Fruit fly (Drosophila melanogaster): Measurements from ENCODE around the gene CG13005.

Gene CG13005

DNA sequence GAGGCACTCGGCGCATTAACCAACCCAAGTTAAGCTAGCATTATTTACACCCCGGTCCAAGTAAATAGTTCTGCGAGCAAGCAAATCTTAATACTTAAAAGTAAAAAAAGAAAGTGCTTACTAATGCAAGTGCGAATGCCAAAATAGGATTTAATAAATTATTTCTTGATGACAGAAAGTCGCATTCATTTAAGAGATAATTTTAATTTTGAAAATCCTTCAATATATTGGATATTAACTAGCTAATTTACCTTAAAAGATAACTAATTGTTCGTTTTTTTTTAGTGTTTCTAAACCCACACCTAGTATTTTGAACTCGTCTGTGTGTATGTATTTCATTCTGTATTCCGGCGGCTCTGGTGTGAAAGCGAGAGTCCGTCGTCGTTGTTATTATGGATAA is 51.3 kb downstream of the CG13005 start (continued):
- no peak for TF ChIP-seq gce (GFP tag; IDR thresholded peaks at IDR 0.05)
- peak; percentile 1 for TF ChIP-seq HHEX (GFP tag; optimal IDR thresholded peaks at IDR 0.05)
- 0 out of 2 replicates have a peak, but pooled peaks have one; percentile 23 for TF ChIP-seq H2.0 (GFP tag; IDR thresholded peaks at IDR 0.05)
- TF ChIP-seq BtbVII (GFP tag; optimal IDR thresholded peaks at IDR 0.05): peak; percentile 43
- peak; percentile 54 for TF ChIP-seq CG2712 (tag; optimal IDR thresholded peaks at IDR 0.05)
- no peak for TF ChIP-seq NC2β (GFP tag; optimal IDR thresholded peaks at IDR 0.05)
- no peak for TF ChIP-seq kni (GFP tag; optimal IDR thresholded peaks at IDR 0.05)
- TF ChIP-seq CG9215 (GFP tag; IDR thresholded peaks at IDR 0.05): no peak
- no peak for TF ChIP-seq ham (GFP tag; IDR thresholded peaks at IDR 0.05)
- TF ChIP-seq Dip2 (GFP tag; IDR thresholded peaks at IDR 0.05): no peak
- TF ChIP-seq twi (tag; optimal IDR thresholded peaks at IDR 0.05): no peak
- no peak for TF ChIP-seq fd64A (GFP tag; optimal IDR thresholded peaks at IDR 0.05)
- no peak for TF ChIP-seq mirr (GFP tag; optimal IDR thresholded peaks at IDR 0.05)
- TF ChIP-seq Bteb2 (GFP tag; optimal IDR thresholded peaks at IDR 0.05): peak; percentile 7
- TF ChIP-seq CG12659 (GFP tag; optimal IDR thresholded peaks at IDR 0.05): peak; percentile 51
- TF ChIP-seq odd (GFP tag; optimal IDR thresholded peaks at IDR 0.05): peak; percentile 36
- no peak for TF ChIP-seq CG17328 (GFP tag; IDR thresholded peaks at IDR 0.05)
- TF ChIP-seq yki (optimal IDR thresholded peaks at IDR 0.05): no peak
- no peak for TF ChIP-seq B-H2 (GFP tag; optimal IDR thresholded peaks at IDR 0.05)
- no peak for TF ChIP-seq pnt (GFP tag; optimal IDR thresholded peaks at IDR 0.05)
- TF ChIP-seq CG13775 (GFP tag; optimal IDR thresholded peaks at IDR 0.05): peak; percentile 25
- TF ChIP-seq pfk (GFP tag; optimal IDR thresholded peaks at IDR 0.05): no peak
- TF ChIP-seq CG16813 (GFP tag; IDR thresholded peaks at IDR 0.05; ENCODE audit: partially characterized antibody): no peak
- TF ChIP-seq Nf-YC (tag; optimal IDR thresholded peaks at IDR 0.05): peak; percentile 14
- TF ChIP-seq BEAF-32 (GFP tag; optimal IDR thresholded peaks at IDR 0.05): no peak
- TF ChIP-seq jigr1 (GFP tag; IDR thresholded peaks at IDR 0.05): no peak
- no peak for TF ChIP-seq br (optimal IDR thresholded peaks at IDR 0.05)
- no peak for TF ChIP-seq CG3847 (GFP tag; IDR thresholded peaks at IDR 0.05)
- no peak for TF ChIP-seq CG6272 (GFP tag; IDR thresholded peaks at IDR 0.05)

Measured in whole organism, embryonic.